Fruit fly (Drosophila melanogaster) whole organism, adult: ENCODE results near the gene Rpt4R.

Experiments
- CG11617 ChIP-seq: fragments of 200-800 bp; sonication (Bioruptor generic); optimal IDR thresholded peaks from 2 replicates; lab custom pipeline; 2017; ENCODE audit warnings: mild to moderate bottlenecking, missing biosample characterization, missing genetic modification reagents, missing genetic modification characterization
- CG12768 ChIP-seq: fragments of 200-800 bp; sonication (Bioruptor generic); optimal IDR thresholded peaks from 2 replicates; lab custom pipeline; 2017; ENCODE audit warnings: missing biosample characterization, missing genetic modification characterization, mild to moderate bottlenecking, moderate library complexity, missing genetic modification reagents
- CG14711 ChIP-seq: fragments of 200-800 bp; sonication (Bioruptor generic); optimal IDR thresholded peaks from 2 replicates; lab custom pipeline; 2018; ENCODE audit warnings: missing biosample characterization, mild to moderate bottlenecking, missing genetic modification characterization, moderate library complexity
- CG1620 ChIP-seq: fragments of 200-800 bp; sonication (Bioruptor generic); optimal IDR thresholded peaks from 2 replicates; lab custom pipeline; 2016; ENCODE audit warnings: missing biosample characterization, missing genetic modification characterization
- CG33017 ChIP-seq: fragments of 200-800 bp; sonication (Bioruptor generic); optimal IDR thresholded peaks from 2 replicates; lab custom pipeline; 2018; ENCODE audit warnings: missing biosample characterization, mild to moderate bottlenecking, missing genetic modification characterization, moderate library complexity
- CG5204 ChIP-seq: fragments of 200-800 bp; sonication (Bioruptor generic); optimal IDR thresholded peaks from 2 replicates; lab custom pipeline; 2016; ENCODE audit warnings: missing biosample characterization, missing genetic modification characterization
- CG7045 ChIP-seq: fragments of 200-800 bp; sonication (Bioruptor generic); optimal IDR thresholded peaks from 2 replicates; lab custom pipeline; 2017; ENCODE audit warnings: missing biosample characterization, mild to moderate bottlenecking, missing genetic modification characterization
- CG7101 ChIP-seq: fragments of 200-800 bp; sonication (Bioruptor generic); optimal IDR thresholded peaks from 2 replicates; lab custom pipeline; 2018; ENCODE audit warnings: missing biosample characterization, mild to moderate bottlenecking, missing genetic modification characterization, moderate library complexity
- Clk ChIP-seq: fragments of 200-800 bp; sonication (Bioruptor generic); optimal IDR thresholded peaks from 2 replicates; lab custom pipeline; 2017; ENCODE audit warnings: missing biosample characterization, missing genetic modification characterization
- Crg-1 ChIP-seq: fragments of 200-800 bp; sonication (Bioruptor generic); optimal IDR thresholded peaks from 2 replicates; lab custom pipeline; 2016; ENCODE audit warnings: missing biosample characterization, missing genetic modification characterization
- Hr96 ChIP-seq: fragments of 200-800 bp; sonication (Bioruptor generic); optimal IDR thresholded peaks from 2 replicates; lab custom pipeline; 2016; ENCODE audit warnings: missing biosample characterization, missing genetic modification characterization
- Mnt ChIP-seq: fragments of 200-800 bp; sonication (Bioruptor generic); optimal IDR thresholded peaks from 2 replicates; lab custom pipeline; 2016; ENCODE audit warnings: missing biosample characterization, mild to moderate bottlenecking, missing genetic modification characterization
- bab1 ChIP-seq: fragments of 200-800 bp; sonication (Bioruptor generic); optimal IDR thresholded peaks from 3 replicates; lab custom pipeline; 2019; ENCODE audit warnings: missing biosample characterization, mild to moderate bottlenecking, missing genetic modification characterization, moderate library complexity
- cic ChIP-seq: fragments of 200-800 bp; sonication (Bioruptor generic); optimal IDR thresholded peaks from 2 replicates; lab custom pipeline; 2017; ENCODE audit warnings: missing biosample characterization, mild to moderate bottlenecking, missing genetic modification characterization, moderate library complexity
- cnc ChIP-seq, 2 experiments: fragments of >200 bp; optimal IDR thresholded peaks; 2 replicates each; lab custom pipeline; 2017
- kay ChIP-seq: fragments of 200-800 bp; sonication (Bioruptor generic); peaks from one replicate; lab custom pipeline; 2016; ENCODE audit warnings: missing biosample characterization, missing genetic modification characterization, borderline replicate concordance
- ovo ChIP-seq: fragments of 200-800 bp; sonication (Bioruptor generic); optimal IDR thresholded peaks from 2 replicates; lab custom pipeline; 2016; ENCODE audit warnings: missing biosample characterization, missing genetic modification characterization
- pad ChIP-seq: fragments of 200-800 bp; sonication (Bioruptor generic); optimal IDR thresholded peaks from 3 replicates; lab custom pipeline; 2017; ENCODE audit warnings: missing biosample characterization, missing genetic modification characterization, mild to moderate bottlenecking, moderate library complexity, missing genetic modification reagents
- tj ChIP-seq: fragments of 200-800 bp; sonication (Bioruptor generic); optimal IDR thresholded peaks from 3 replicates; lab custom pipeline; 2017; ENCODE audit warnings: missing biosample characterization, mild to moderate bottlenecking, missing genetic modification characterization, moderate library complexity
- toe ChIP-seq: fragments of 200-800 bp; sonication (Bioruptor generic); optimal IDR thresholded peaks from 2 replicates; lab custom pipeline; 2016; ENCODE audit warnings: missing biosample characterization, missing genetic modification characterization

Gene Rpt4R

dm6 chr3L:11941612-11942011 lies at the start of gene Rpt4R:
Gene Rpt4R (plus strand): TSS chr3L:11941912.
- no peak for TF ChIP-seq Crg-1 (GFP tag; lab: Kevin White, UChicago)
- TF ChIP-seq CG12768 (GFP tag; lab: Kevin White, UChicago): no peak
- TF ChIP-seq Hr96 (GFP tag; lab: Kevin White, UChicago): no peak
- no peak for TF ChIP-seq CG7101 (tag; lab: Kevin White, UChicago)
- TF ChIP-seq Clk (GFP tag; lab: Kevin White, UChicago): no peak
- no peak for TF ChIP-seq CG14711
- no peak for TF ChIP-seq CG33017 (tag; lab: Kevin White, UChicago)
- TF ChIP-seq Mnt (GFP tag; lab: Kevin White, UChicago): no peak
- TF ChIP-seq bab1 (GFP tag; lab: Kevin White, UChicago): no peak
- no peak for TF ChIP-seq kay (GFP tag; lab: Kevin White, UChicago)
- TF ChIP-seq tj: no peak
- no peak for TF ChIP-seq cnc (optimal IDR thresholded peaks at IDR 0.05; lab: Kevin White, UChicago)
- no peak for TF ChIP-seq cic (GFP tag; lab: Kevin White, UChicago)
- TF ChIP-seq toe: no peak
- no peak for TF ChIP-seq CG11617 (GFP tag; lab: Kevin White, UChicago)

- TF ChIP-seq cic (GFP tag; lab: Kevin White, UChicago) (no peak), ovo (no peak), Hr96 (GFP tag; lab: Kevin White, UChicago) (no peak), CG7045 (GFP tag; lab: Kevin White, UChicago) (no peak), CG33017 (tag; lab: Kevin White, UChicago) (no peak), toe (no peak), CG12768 (GFP tag; lab: Kevin White, UChicago) (no peak), CG5204 (GFP tag; lab: Kevin White, UChicago) (no peak), CG14711 (no peak), CG11617 (GFP tag; lab: Kevin White, UChicago) (no peak), cnc (optimal IDR thresholded peaks at IDR 0.05; lab: Kevin White, UChicago) (no peak), pad (no peak), CG1620 (GFP tag; lab: Kevin White, UChicago) (no peak), Crg-1 (GFP tag; lab: Kevin White, UChicago) (no peak), CG7101 (tag; lab: Kevin White, UChicago) (no peak), tj (no peak), kay (GFP tag; lab: Kevin White, UChicago) (no peak), bab1 (GFP tag; lab: Kevin White, UChicago) (no peak), Mnt (GFP tag; lab: Kevin White, UChicago) (no peak), Clk (GFP tag; lab: Kevin White, UChicago) (no peak)
Observed at dm6 chr3L:11892766-11893165, 48.9 kb upstream of the Rpt4R start.

dm6 chr3L:11896756-11897155 lies 45.0 kb upstream of the Rpt4R start:
- no peak for TF ChIP-seq CG33017 (tag; lab: Kevin White, UChicago)
- peak; percentile 17 for TF ChIP-seq CG7045 (GFP tag; lab: Kevin White, UChicago)

dm6 chr3L:11918217-11918616 lies 23.5 kb upstream of the Rpt4R start:
- TF ChIP-seq cnc (optimal IDR thresholded peaks at IDR 0.05; lab: Kevin White, UChicago): no peak
- TF ChIP-seq ovo: no peak
- no peak for TF ChIP-seq Mnt (GFP tag; lab: Kevin White, UChicago)
- TF ChIP-seq pad: no peak
- TF ChIP-seq cic (GFP tag; lab: Kevin White, UChicago): no peak
- TF ChIP-seq toe: no peak

- TF ChIP-seq CG33017 (tag; lab: Kevin White, UChicago) (no peak), CG14711 (no peak), CG5204 (GFP tag; lab: Kevin White, UChicago) (no peak), CG11617 (GFP tag; lab: Kevin White, UChicago) (no peak), kay (GFP tag; lab: Kevin White, UChicago) (no peak), CG12768 (GFP tag; lab: Kevin White, UChicago) (no peak), Hr96 (GFP tag; lab: Kevin White, UChicago) (no peak), CG7045 (GFP tag; lab: Kevin White, UChicago) (no peak), CG7101 (tag; lab: Kevin White, UChicago) (no peak), cnc (optimal IDR thresholded peaks at IDR 0.05; lab: Kevin White, UChicago) (no peak), toe (no peak), cic (GFP tag; lab: Kevin White, UChicago) (no peak), Crg-1 (GFP tag; lab: Kevin White, UChicago) (no peak), pad (no peak), ovo (no peak), tj (no peak), Clk (GFP tag; lab: Kevin White, UChicago) (no peak), bab1 (GFP tag; lab: Kevin White, UChicago) (no peak)
Observed at dm6 chr3L:11921213-11921612, 20.5 kb upstream of the Rpt4R start, which contains the start of gene CG11588. Gene CG11588 (plus strand): TSS chr3L:11921513.

dm6 chr3L:11924657-11925056 lies 17.1 kb upstream of the Rpt4R start, which contains the start of gene SdhAL:
Gene SdhAL (minus strand): TSS chr3L:11924757.
- TF ChIP-seq Clk (GFP tag; lab: Kevin White, UChicago) (no peak), toe (no peak), kay (GFP tag; lab: Kevin White, UChicago) (peak; percentile 2)

- TF ChIP-seq CG7101 (tag; lab: Kevin White, UChicago) (no peak), Hr96 (GFP tag; lab: Kevin White, UChicago) (no peak), CG1620 (GFP tag; lab: Kevin White, UChicago) (no peak), pad (no peak), CG11617 (GFP tag; lab: Kevin White, UChicago) (no peak), CG12768 (GFP tag; lab: Kevin White, UChicago) (no peak), ovo (no peak), CG7045 (GFP tag; lab: Kevin White, UChicago) (no peak), cnc (optimal IDR thresholded peaks at IDR 0.05; lab: Kevin White, UChicago) (no peak), Crg-1 (GFP tag; lab: Kevin White, UChicago) (no peak), cic (GFP tag; lab: Kevin White, UChicago) (no peak), CG33017 (tag; lab: Kevin White, UChicago) (no peak), CG14711 (no peak), kay (GFP tag; lab: Kevin White, UChicago) (no peak), bab1 (GFP tag; lab: Kevin White, UChicago) (no peak), CG5204 (GFP tag; lab: Kevin White, UChicago) (no peak), Mnt (GFP tag; lab: Kevin White, UChicago) (no peak)
Observed at dm6 chr3L:11925382-11925781, 16.3 kb upstream of the Rpt4R start.
